Worm (Caenorhabditis elegans) whole organism, L4 larva: ENCODE data around the gene C34F6.5.

Experiments
- F49E8.2 ChIP-seq: sonication (generic microtip); optimal IDR thresholded peaks from 2 replicates; lab custom pipeline; 2016; ENCODE audit warnings: missing compliant biosample characterization, mild to moderate bottlenecking, missing genetic modification characterization, borderline replicate concordance
- T26A8.4 ChIP-seq: fragments of 200-800 bp; sonication (Bioruptor generic); IDR thresholded peaks from 2 replicates; pipeline ENCODE4 v1.3.6; 2022; ENCODE audit warnings: missing genetic modification characterization, missing compliant biosample characterization
- Y48G9A.11 ChIP-seq: fragments of 200-800 bp; sonication (Bioruptor generic); IDR thresholded peaks from 2 replicates; pipeline ENCODE4 v1.3.6; 2022; ENCODE audit warnings: missing genetic modification reagents, missing genetic modification characterization, missing compliant biosample characterization
- ZK337.2 ChIP-seq: fragments of 200-800 bp; sonication (Bioruptor generic); IDR thresholded peaks from 2 replicates; pipeline ENCODE4 v1.3.6; 2022; ENCODE audit warnings: missing genetic modification reagents, missing genetic modification characterization, missing compliant biosample characterization
- aha-1 ChIP-seq: fragments of 150-350 bp; peaks from one replicate; lab custom pipeline; 2014; ENCODE audit warnings: missing biosample characterization, missing genetic modification characterization
- attf-4 ChIP-seq: sonication (generic microtip); optimal IDR thresholded peaks from 3 replicates; lab custom pipeline; 2017; ENCODE audit warnings: missing biosample characterization, missing genetic modification characterization
- ceh-20 ChIP-seq: fragments of 200-800 bp; sonication (Bioruptor generic); IDR thresholded peaks from 2 replicates; pipeline ENCODE4 v1.3.6; 2022; ENCODE audit warnings: missing genetic modification reagents, missing genetic modification characterization, missing compliant biosample characterization
- ceh-82 ChIP-seq: sonication (generic microtip); optimal IDR thresholded peaks from 2 replicates; lab custom pipeline; 2017; ENCODE audit warnings: missing biosample characterization, missing genetic modification characterization
- daf-16 ChIP-seq, 3 experiments: sonication (generic microtip); optimal IDR thresholded peaks; 2 replicates each; lab custom pipeline; 2016 to 2017; ENCODE audit warnings: missing genetic modification characterization in 3 of 3, missing genetic modification reagents in 3 of 3, mild to moderate bottlenecking in 2 of 3, missing compliant biosample characterization in 2 of 3, missing biosample characterization in 1 of 3, moderate library complexity in 1 of 3
- dmd-6 ChIP-seq: fragments of 200-800 bp; sonication (Bioruptor generic); IDR thresholded peaks from 2 replicates; pipeline ENCODE4 v1.3.6; 2022; ENCODE audit warnings: missing genetic modification reagents, missing genetic modification characterization, missing compliant biosample characterization
- dmd-8 ChIP-seq: fragments of 200-800 bp; sonication (Bioruptor generic); IDR thresholded peaks from 2 replicates; pipeline ENCODE4 v1.3.6; 2022; ENCODE audit warnings: missing genetic modification characterization, missing compliant biosample characterization
- egl-43 ChIP-seq: fragments of 200-800 bp; sonication (Bioruptor generic); IDR thresholded peaks from 2 replicates; pipeline ENCODE4 v1.3.6; 2022; ENCODE audit warnings: missing genetic modification reagents, missing genetic modification characterization, missing compliant biosample characterization
- hlh-11 ChIP-seq: fragments of 200-800 bp; sonication (Bioruptor generic); optimal IDR thresholded peaks from 2 replicates; lab custom pipeline; 2018; ENCODE audit warnings: mild to moderate bottlenecking, missing genetic modification characterization, missing compliant biosample characterization
- hlh-30 ChIP-seq: sonication (generic microtip); optimal IDR thresholded peaks from 2 replicates; lab custom pipeline; 2017; ENCODE audit warnings: antibody characterized with exemption, mild to moderate bottlenecking, missing genetic modification characterization, missing compliant biosample characterization; ENCODE audit not compliant: insufficient read depth
- jun-1 ChIP-seq: fragments of 150-350 bp; optimal IDR thresholded peaks from 2 replicates; lab custom pipeline; 2014; ENCODE audit warnings: missing biosample characterization, missing genetic modification reagents, missing genetic modification characterization
- lin-38 ChIP-seq: fragments of 200-800 bp; sonication (Bioruptor generic); IDR thresholded peaks from 2 replicates; pipeline ENCODE4 v1.3.6; 2022; ENCODE audit warnings: missing genetic modification reagents, missing genetic modification characterization, missing compliant biosample characterization
- lsy-2 ChIP-seq, 2 experiments: fragments of 150-350 bp in 1 of 2; sonication (generic microtip) in 1 of 2; optimal IDR thresholded peaks; 2 replicates each; lab custom pipeline; 2014 to 2017; ENCODE audit warnings: missing biosample characterization in 2 of 2, missing genetic modification characterization in 2 of 2
- mdl-1 ChIP-seq, 2 experiments: fragments of 150-350 bp in 1 of 2; sonication (generic microtip) in 1 of 2; optimal IDR thresholded peaks; 2 replicates each; lab custom pipeline; 2014 to 2017; ENCODE audit warnings: missing biosample characterization in 2 of 2, missing genetic modification characterization in 2 of 2
- mes-2 ChIP-seq: sonication (generic microtip); optimal IDR thresholded peaks from 2 replicates; lab custom pipeline; 2016; ENCODE audit warnings: missing genotype, mild to moderate bottlenecking, missing genetic modification characterization, missing compliant biosample characterization; ENCODE audit not compliant: poor library complexity, severe bottlenecking
- mxl-3 ChIP-seq: fragments of 200-800 bp; sonication (Bioruptor generic); optimal IDR thresholded peaks from 2 replicates; lab custom pipeline; 2018; ENCODE audit warnings: mild to moderate bottlenecking, missing genetic modification characterization, missing compliant biosample characterization
- nhr-102 ChIP-seq: sonication (generic microtip); optimal IDR thresholded peaks from 2 replicates; lab custom pipeline; 2016; ENCODE audit warnings: mild to moderate bottlenecking, missing genetic modification characterization, moderate library complexity, missing compliant biosample characterization
- nhr-11 ChIP-seq: fragments of 150-350 bp; optimal IDR thresholded peaks from 2 replicates; lab custom pipeline; 2014; ENCODE audit warnings: missing biosample characterization, missing genetic modification characterization
- nhr-48 ChIP-seq: sonication (generic microtip); optimal IDR thresholded peaks from 2 replicates; lab custom pipeline; 2016; ENCODE audit warnings: mild to moderate bottlenecking, missing genetic modification characterization, missing compliant biosample characterization
- nhr-6 ChIP-seq: fragments of 150-350 bp; optimal IDR thresholded peaks from 2 replicates; lab custom pipeline; 2014; ENCODE audit warnings: missing biosample characterization, missing genetic modification characterization
- pha-4 ChIP-seq, 2 experiments: fragments of 150-350 bp in 1 of 2; fragments of 200-800 bp in 1 of 2; sonication (Bioruptor generic) in 1 of 2; IDR thresholded peaks in 1 of 2; optimal IDR thresholded peaks in 1 of 2; 2 replicates each; pipeline versions ENCODE4 v1.3.6 to Lab custom; 2014 to 2022; ENCODE audit warnings: missing genetic modification characterization in 2 of 2, missing genetic modification reagents in 2 of 2, missing biosample characterization in 1 of 2, missing compliant biosample characterization in 1 of 2
- pqm-1 ChIP-seq: sonication (generic microtip); optimal IDR thresholded peaks from 2 replicates; lab custom pipeline; 2017; ENCODE audit warnings: missing biosample characterization, missing genetic modification characterization
- rbr-2 ChIP-seq: sonication (generic microtip); optimal IDR thresholded peaks from 2 replicates; lab custom pipeline; 2016; ENCODE audit warnings: missing genotype, missing genetic modification characterization, missing compliant biosample characterization
- snpc-1.2 ChIP-seq: fragments of 200-800 bp; sonication (Bioruptor generic); IDR thresholded peaks from 2 replicates; pipeline ENCODE4 v1.3.6; 2022; ENCODE audit warnings: missing genetic modification reagents, missing genetic modification characterization, missing compliant biosample characterization
- zfp-3 ChIP-seq: fragments of 200-800 bp; sonication (Bioruptor generic); conservative IDR thresholded peaks from 2 replicates; pipeline ENCODE4 v1.3.6; 2022; ENCODE audit warnings: missing genetic modification reagents, missing genetic modification characterization, missing compliant biosample characterization

C34F6.5 gene

ce11 chrX:11241479-11241878 is 32.8 kb upstream of the C34F6.5 start (continued):
- TF ChIP-seq nhr-102 (tag; lab: Kevin White, UChicago) (no peak), dmd-8 (GFP tag; lab: Robert Waterston, UW) (no peak), egl-43 (GFP tag; lab: Robert Waterston, UW) (no peak), nhr-11 (tag; lab: Kevin White, UChicago) (no peak), nhr-6 (tag; lab: Kevin White, UChicago) (no peak), lin-38 (GFP tag; lab: Robert Waterston, UW) (no peak)

- peak in 1 of 2 experiments; percentile 6 for TF ChIP-seq mdl-1 (tag; optimal IDR thresholded peaks at IDR 0.05; lab: Kevin White, UChicago)
- peak; percentile 53 for TF ChIP-seq hlh-30
- TF ChIP-seq ZK337.2 (GFP tag; lab: Robert Waterston, UW) = no peak
- 0 out of 2 replicates have a peak, but pooled peaks have one; percentile 41 for TF ChIP-seq ceh-20 (GFP tag; lab: Robert Waterston, UW)
- no peak for TF ChIP-seq nhr-48 (tag; lab: Kevin White, UChicago)
- TF ChIP-seq dmd-6 (GFP tag; lab: Robert Waterston, UW) = 0 out of 2 replicates have a peak, but pooled peaks have one; percentile 8
- peak; percentile 17 for TF ChIP-seq hlh-11
- no peak for TF ChIP-seq snpc-1.2 (GFP tag; lab: Robert Waterston, UW)
- no peak for TF ChIP-seq jun-1
- peak in 1 of 2 experiments; percentile 22 for TF ChIP-seq lsy-2 (tag; optimal IDR thresholded peaks at IDR 0.05; lab: Kevin White, UChicago)
- no peak for TF ChIP-seq Y48G9A.11 (GFP tag; lab: Robert Waterston, UW)
- no peak for TF ChIP-seq zfp-3 (GFP tag; lab: Robert Waterston, UW)
Measured at ce11 chrX:11240585-11241115, 32.0 kb upstream of the C34F6.5 start, which contains the start of gene C34F6.10. Gene C34F6.10 (minus strand): TSS chrX:11240635.

DNA sequence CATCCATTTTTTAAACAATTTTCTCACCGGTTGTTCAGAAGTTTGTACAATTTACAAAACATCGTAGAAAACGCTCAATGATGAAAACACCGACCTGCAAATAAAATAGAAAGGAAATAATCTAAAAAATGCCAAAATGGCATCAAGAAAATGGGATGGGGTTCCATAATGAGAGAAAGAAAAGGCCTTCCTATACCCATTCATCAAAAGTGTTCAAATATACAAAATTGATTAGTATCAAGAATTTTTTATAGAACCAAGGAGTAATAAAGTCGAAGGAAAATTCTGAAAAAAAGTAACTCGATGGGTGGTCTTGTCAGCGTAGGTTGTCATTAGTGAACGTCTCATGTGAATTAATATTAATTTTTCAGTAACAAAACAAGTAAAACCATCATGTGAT is 17.9 kb upstream of the C34F6.5 start, which contains the start of gene C34F6.12:
Gene C34F6.12, minus strand, starts transcription at position 101 of the 400 bp plus-strand sequence.
- TF ChIP-seq mdl-1 (tag; optimal IDR thresholded peaks at IDR 0.05; lab: Kevin White, UChicago) = no peak
- TF ChIP-seq ceh-82 (tag; lab: Kevin White, UChicago) = no peak
- TF ChIP-seq F49E8.2 (tag; lab: Kevin White, UChicago) = no peak
- no peak for TF ChIP-seq pha-4 (GFP tag; IDR thresholded peaks at IDR 0.05; lab: Robert Waterston, UW)
- no peak for TF ChIP-seq pha-4 (tag; optimal IDR thresholded peaks at IDR 0.05; lab: Kevin White, UChicago)
- TF ChIP-seq lsy-2 (tag; optimal IDR thresholded peaks at IDR 0.05; lab: Kevin White, UChicago) = no peak
- no peak for TF ChIP-seq T26A8.4 (GFP tag; lab: Robert Waterston, UW)
- TF ChIP-seq mxl-3 = no peak
- no peak for TF ChIP-seq pqm-1 (tag; lab: Kevin White, UChicago)
- no peak for TF ChIP-seq rbr-2
- TF ChIP-seq aha-1 (tag; lab: Kevin White, UChicago) = no peak

DNA sequence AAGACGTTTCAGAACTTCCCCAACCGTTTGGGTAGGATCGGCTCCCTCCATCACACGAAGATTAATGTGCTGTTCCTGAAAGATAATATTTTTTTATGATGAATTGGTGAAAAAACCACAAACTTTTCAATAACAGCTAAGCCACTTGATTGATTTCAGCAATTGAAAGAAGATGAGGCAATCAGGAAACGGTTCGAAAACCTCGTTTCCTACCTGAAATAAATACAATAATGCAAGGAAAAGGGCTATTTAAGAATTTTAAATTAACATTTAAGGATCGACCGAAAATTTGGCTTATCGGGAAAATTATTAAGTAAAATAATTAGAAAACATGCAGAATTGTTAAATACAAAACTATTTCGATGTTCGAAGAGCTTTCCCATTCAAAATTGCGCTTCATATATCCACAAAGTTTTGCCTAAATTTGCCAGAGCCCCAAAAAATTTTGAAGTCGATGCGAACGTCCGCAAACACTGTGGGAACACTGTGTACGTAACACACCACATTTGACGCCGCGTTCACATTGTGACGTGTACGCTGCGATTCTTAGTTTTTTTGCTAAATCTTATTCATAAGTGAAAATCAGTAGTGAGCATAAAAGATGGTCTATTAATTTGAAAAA is 14.0 kb upstream of the C34F6.5 start, which contains the start of gene C34F6.9:
Gene C34F6.9, minus strand, starts transcription at position 51 of the 622 bp plus-strand sequence.
- peak; percentile 82 for TF ChIP-seq aha-1 (tag; lab: Kevin White, UChicago)
- TF ChIP-seq attf-4 (tag; lab: Kevin White, UChicago) = no peak
- no peak for TF ChIP-seq snpc-1.2 (GFP tag; lab: Robert Waterston, UW)
- TF ChIP-seq mes-2 (tag; lab: Kevin White, UChicago) = peak; percentile 16
- no peak for TF ChIP-seq daf-16 (GFP tag; optimal IDR thresholded peaks at IDR 0.05; lab: Kevin White, UChicago)
- peak; percentile 19 for TF ChIP-seq daf-16 (tag; optimal IDR thresholded peaks at IDR 0.05; lab: Kevin White, UChicago)
- no peak for TF ChIP-seq nhr-102 (tag; lab: Kevin White, UChicago)
